Worm (Caenorhabditis elegans) whole organism, early embryonic: ENCODE measurements around the gene T22B2.1.

ENCODE experiments used
- B0310.2 ChIP-seq: sonication (generic microtip); optimal IDR thresholded peaks from 2 replicates; lab custom pipeline; 2016; ENCODE audit warnings: mild to moderate bottlenecking, missing genetic modification characterization, missing compliant biosample characterization
- F13C5.2 ChIP-seq: sonication (generic microtip); optimal IDR thresholded peaks from 2 replicates; lab custom pipeline; 2017; ENCODE audit warnings: mild to moderate bottlenecking, missing genetic modification characterization, inconsistent platforms, missing compliant biosample characterization
- aly-1 ChIP-seq: sonication (generic microtip); optimal IDR thresholded peaks from 2 replicates; lab custom pipeline; 2016; ENCODE audit warnings: missing genetic modification characterization, missing compliant biosample characterization
- ama-1 ChIP-seq: fragments of 150-350 bp; optimal IDR thresholded peaks from 2 replicates; lab custom pipeline; 2014
- ceh-13 ChIP-seq: fragments of 200-800 bp; sonication (Bioruptor generic); optimal IDR thresholded peaks from 2 replicates; lab custom pipeline; 2018; ENCODE audit warnings: mild to moderate bottlenecking, missing genetic modification characterization, missing compliant biosample characterization
- ceh-36 ChIP-seq: sonication (generic microtip); optimal IDR thresholded peaks from 2 replicates; lab custom pipeline; 2016; ENCODE audit warnings: missing genetic modification characterization, inconsistent platforms, missing compliant biosample characterization
- ets-7 ChIP-seq: sonication (generic microtip); optimal IDR thresholded peaks from 2 replicates; lab custom pipeline; 2016; ENCODE audit warnings: missing genotype, missing genetic modification characterization, missing compliant biosample characterization
- flt-1 ChIP-seq: fragments of 200-800 bp; sonication (Bioruptor generic); IDR thresholded peaks from 2 replicates; pipeline ENCODE4 v1.3.6; 2022; ENCODE audit warnings: missing genetic modification characterization, missing compliant biosample characterization
- hmbx-1 ChIP-seq: sonication (generic microtip); optimal IDR thresholded peaks from 2 replicates; lab custom pipeline; 2016; ENCODE audit warnings: mild to moderate bottlenecking, missing genetic modification characterization, missing compliant biosample characterization
- hmg-4 ChIP-seq: fragments of 200-800 bp; sonication (Bioruptor generic); optimal IDR thresholded peaks from 2 replicates; lab custom pipeline; 2018; ENCODE audit warnings: mild to moderate bottlenecking, missing genetic modification characterization, missing compliant biosample characterization
- hnd-1 ChIP-seq: sonication (generic microtip); optimal IDR thresholded peaks from 2 replicates; lab custom pipeline; 2016; ENCODE audit warnings: missing genetic modification characterization, missing compliant biosample characterization
- pes-1 ChIP-seq: fragments of 200-800 bp; sonication (Bioruptor generic); IDR thresholded peaks from 2 replicates; pipeline ENCODE4 v1.3.6; 2022; ENCODE audit warnings: missing genetic modification reagents, missing genetic modification characterization, missing compliant biosample characterization
- scrt-1 ChIP-seq: fragments of 200-800 bp; sonication (Bioruptor generic); IDR thresholded peaks from 2 replicates; pipeline ENCODE4 v1.3.6; 2022; ENCODE audit warnings: missing genetic modification characterization, missing compliant biosample characterization
- sea-1 ChIP-seq: fragments of 200-800 bp; sonication (Bioruptor generic); conservative IDR thresholded peaks from 2 replicates; pipeline ENCODE4 v1.3.6; 2022; ENCODE audit warnings: missing genetic modification characterization, missing compliant biosample characterization
- tbx-11 ChIP-seq: fragments of 200-800 bp; sonication (Bioruptor generic); IDR thresholded peaks from 2 replicates; pipeline ENCODE4 v1.3.6; 2022; ENCODE audit warnings: missing genetic modification characterization, missing compliant biosample characterization
- tbx-37 ChIP-seq: fragments of 200-800 bp; sonication (Bioruptor generic); conservative IDR thresholded peaks from 2 replicates; pipeline ENCODE4 v1.3.6; 2022; ENCODE audit warnings: missing genetic modification reagents, missing genetic modification characterization, missing compliant biosample characterization
- tra-4 ChIP-seq: sonication (generic microtip); optimal IDR thresholded peaks from 2 replicates; lab custom pipeline; 2017; ENCODE audit warnings: missing genetic modification characterization, missing compliant biosample characterization

Gene T22B2.1

DNA sequence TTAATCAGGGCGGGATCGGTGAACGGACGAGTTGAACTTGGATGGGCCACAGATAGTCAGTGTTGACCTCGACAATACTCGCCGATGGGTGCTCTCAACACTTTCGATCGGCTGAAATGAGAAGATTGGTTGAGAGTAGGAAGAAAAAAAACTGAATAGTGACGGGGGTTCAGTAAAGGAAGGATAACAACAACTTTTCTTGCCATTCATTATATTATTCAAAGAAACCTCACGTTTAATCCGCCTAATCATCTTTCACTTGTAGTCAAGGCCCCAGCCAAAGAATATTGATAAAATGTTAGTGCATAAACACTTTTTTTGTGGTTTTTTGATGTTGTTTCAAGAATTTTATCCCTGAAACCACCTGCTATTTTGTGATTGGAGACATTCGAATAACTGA lies 16.4 kb downstream of the T22B2.1 start, which contains the start of gene T19D2.13:
Gene T19D2.13, minus strand, starts transcription at position 101 of the 400 bp plus-strand sequence.
- TF ChIP-seq tra-4 (tag; lab: Kevin White, UChicago) (no peak), ceh-13 (GFP tag; lab: Kevin White, UChicago) (no peak), ets-7 (no peak), tbx-11 (GFP tag; lab: Robert Waterston, UW) (no peak), hmg-4 (GFP tag; lab: Kevin White, UChicago) (no peak), tbx-37 (GFP tag; lab: Robert Waterston, UW) (no peak), aly-1 (tag; lab: Kevin White, UChicago) (no peak), flt-1 (GFP tag; lab: Robert Waterston, UW) (no peak), hmbx-1 (tag; lab: Kevin White, UChicago) (no peak), sea-1 (GFP tag; lab: Robert Waterston, UW) (no peak)

DNA sequence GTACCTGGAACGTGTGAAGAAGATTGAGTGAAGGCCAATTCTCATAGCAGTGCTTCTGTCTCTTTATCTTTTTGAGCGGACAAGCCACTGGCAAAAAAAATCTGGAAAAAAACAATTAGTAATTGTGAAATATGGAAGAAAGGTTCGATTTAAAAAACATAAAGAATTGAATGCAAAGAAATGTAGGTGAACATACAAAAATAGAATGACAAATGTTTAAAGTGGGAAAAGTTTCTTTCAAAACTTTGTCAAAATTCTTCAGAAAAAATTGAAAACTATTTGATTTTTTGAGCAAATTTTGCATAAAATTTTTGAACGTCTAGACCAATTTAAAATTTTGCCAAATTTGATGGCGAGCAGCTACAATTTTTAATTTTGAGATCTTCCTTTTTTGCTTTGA lies 17.3 kb downstream of the T22B2.1 start, which contains the start of gene ptp-4A2:
Gene ptp-4A2, minus strand, starts transcription at position 101 of the 400 bp plus-strand sequence.
- TF ChIP-seq B0310.2: no peak
- no peak for TF ChIP-seq pes-1 (GFP tag; lab: Robert Waterston, UW)
- no peak for TF ChIP-seq hnd-1 (tag; lab: Kevin White, UChicago)
- no peak for TF ChIP-seq scrt-1
- no peak for TF ChIP-seq tra-4 (tag; lab: Kevin White, UChicago)
- no peak for TF ChIP-seq ama-1 (lab: Kevin White, UChicago)
- no peak for TF ChIP-seq tbx-37 (GFP tag; lab: Robert Waterston, UW)
- TF ChIP-seq F13C5.2: no peak
- TF ChIP-seq hmg-4 (GFP tag; lab: Kevin White, UChicago): no peak
- TF ChIP-seq tbx-11 (GFP tag; lab: Robert Waterston, UW): no peak
- no peak for TF ChIP-seq flt-1 (GFP tag; lab: Robert Waterston, UW)
- TF ChIP-seq aly-1 (tag; lab: Kevin White, UChicago): no peak
- TF ChIP-seq ets-7: no peak

DNA sequence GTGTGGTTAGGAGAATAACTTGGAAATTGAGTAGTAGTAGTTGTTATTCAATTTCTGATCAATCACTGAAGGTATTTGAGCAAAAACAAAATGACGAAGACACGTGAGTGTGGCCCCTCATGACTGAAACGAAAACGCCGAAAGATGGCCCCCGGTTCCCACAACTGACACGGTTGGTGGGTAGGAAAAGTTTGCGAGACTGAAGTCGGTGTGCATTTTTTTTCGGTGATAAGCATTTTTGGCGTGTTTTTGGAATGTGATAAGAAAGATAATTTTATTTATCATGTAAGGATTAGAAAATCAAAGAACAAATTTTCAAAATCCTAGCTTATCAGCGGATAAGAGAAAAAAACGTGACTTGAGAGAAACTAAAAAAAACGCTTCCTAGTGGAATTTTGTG lies 18.2 kb downstream of the T22B2.1 start:
- TF ChIP-seq pes-1 (GFP tag; lab: Robert Waterston, UW) (no peak), F13C5.2 (no peak), ets-7 (no peak), aly-1 (tag; lab: Kevin White, UChicago) (no peak), flt-1 (GFP tag; lab: Robert Waterston, UW) (no peak), ceh-36 (tag; lab: Kevin White, UChicago) (no peak), hmbx-1 (tag; lab: Kevin White, UChicago) (no peak), scrt-1 (no peak), B0310.2 (no peak), tbx-37 (GFP tag; lab: Robert Waterston, UW) (no peak), tbx-11 (GFP tag; lab: Robert Waterston, UW) (no peak), ceh-13 (GFP tag; lab: Kevin White, UChicago) (no peak), hnd-1 (tag; lab: Kevin White, UChicago) (no peak), tra-4 (tag; lab: Kevin White, UChicago) (no peak)

DNA sequence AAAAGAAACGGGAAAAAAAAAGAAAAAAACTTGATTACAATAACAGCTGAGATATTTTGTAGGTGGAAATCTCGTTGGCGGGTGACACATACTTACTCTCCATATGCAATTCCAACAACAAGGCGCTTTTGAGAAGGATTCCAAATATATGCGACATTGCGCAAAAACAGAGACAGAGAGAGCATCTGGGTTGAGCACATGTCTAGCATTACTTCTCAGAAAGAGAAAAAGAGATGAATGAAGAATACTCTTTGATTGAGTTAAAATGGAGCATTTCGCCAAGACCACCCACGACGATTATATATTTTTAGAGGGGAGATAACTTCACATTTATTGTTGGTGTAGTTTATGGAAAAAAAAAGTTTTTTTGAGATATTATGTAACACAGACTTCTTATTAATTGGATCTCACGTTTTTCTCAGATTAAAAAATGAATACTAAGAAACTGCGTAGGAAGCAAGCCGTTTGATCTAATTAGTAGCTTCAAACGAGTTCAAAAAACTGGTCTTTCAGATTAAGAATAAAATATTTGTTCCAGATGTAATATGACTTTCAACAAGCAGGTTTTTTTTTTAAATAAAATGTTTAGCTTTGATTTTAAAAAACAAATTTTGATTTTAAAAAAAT lies 19.2 kb downstream of the T22B2.1 start:
- TF ChIP-seq scrt-1 (no peak), pes-1 (GFP tag; lab: Robert Waterston, UW) (no peak), tbx-37 (GFP tag; lab: Robert Waterston, UW) (no peak), flt-1 (GFP tag; lab: Robert Waterston, UW) (no peak), hnd-1 (tag; lab: Kevin White, UChicago) (no peak), hmbx-1 (tag; lab: Kevin White, UChicago) (no peak), sea-1 (GFP tag; lab: Robert Waterston, UW) (no peak), ets-7 (no peak)

DNA sequence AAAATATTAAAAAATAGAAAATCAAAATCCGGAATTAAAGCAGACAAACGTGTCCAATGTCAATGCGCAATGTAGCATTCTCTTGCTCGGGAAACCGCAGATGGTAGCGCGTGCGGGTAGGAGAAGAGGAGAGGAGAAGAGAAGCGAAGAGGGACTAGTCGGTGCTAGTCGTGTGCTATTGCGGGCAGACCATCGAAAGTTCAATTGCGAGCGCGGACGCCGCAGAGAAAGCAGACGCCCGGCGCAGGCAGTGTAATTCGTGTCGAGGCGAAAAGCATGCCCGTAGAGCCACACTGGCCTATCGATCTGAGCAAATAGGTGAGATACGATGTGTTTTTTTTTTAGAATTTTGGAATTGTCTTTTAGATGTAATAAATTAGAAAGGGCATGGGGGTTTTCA lies 19.8 kb downstream of the T22B2.1 start:
- TF ChIP-seq hmbx-1 (tag; lab: Kevin White, UChicago): no peak
- no peak for TF ChIP-seq B0310.2
- TF ChIP-seq scrt-1: no peak
- no peak for TF ChIP-seq flt-1 (GFP tag; lab: Robert Waterston, UW)
- no peak for TF ChIP-seq sea-1 (GFP tag; lab: Robert Waterston, UW)
- peak; percentile 5 for TF ChIP-seq F13C5.2

DNA sequence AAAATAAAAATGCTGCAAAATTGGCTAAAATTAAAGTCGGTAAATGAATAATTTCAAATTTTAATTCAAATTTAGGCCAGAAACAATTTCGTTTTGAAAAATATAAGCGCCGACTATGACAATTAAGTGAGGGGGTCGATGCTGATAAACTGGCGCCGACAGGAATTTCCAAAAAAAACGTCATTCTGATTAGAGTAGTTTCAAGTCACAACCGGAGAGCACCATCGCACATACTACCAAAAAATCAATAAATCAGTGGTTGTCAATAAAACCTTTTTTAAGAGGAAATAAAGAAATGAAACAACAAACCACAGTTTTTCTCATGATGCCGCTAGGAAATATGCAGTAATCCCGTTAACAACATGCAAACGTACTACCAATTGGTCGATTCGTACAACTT lies 23.1 kb downstream of the T22B2.1 start:
- no peak for TF ChIP-seq ama-1 (lab: Kevin White, UChicago)
- TF ChIP-seq tra-4 (tag; lab: Kevin White, UChicago): no peak
- TF ChIP-seq B0310.2: no peak
- no peak for TF ChIP-seq hmg-4 (GFP tag; lab: Kevin White, UChicago)
- no peak for TF ChIP-seq hmbx-1 (tag; lab: Kevin White, UChicago)
- TF ChIP-seq sea-1 (GFP tag; lab: Robert Waterston, UW): no peak
- no peak for TF ChIP-seq ets-7
- TF ChIP-seq pes-1 (GFP tag; lab: Robert Waterston, UW): no peak
- TF ChIP-seq aly-1 (tag; lab: Kevin White, UChicago): no peak
- TF ChIP-seq hnd-1 (tag; lab: Kevin White, UChicago): no peak
- TF ChIP-seq flt-1 (GFP tag; lab: Robert Waterston, UW): no peak
- TF ChIP-seq tbx-11 (GFP tag; lab: Robert Waterston, UW): no peak
- TF ChIP-seq ceh-36 (tag; lab: Kevin White, UChicago): no peak
- TF ChIP-seq ceh-13 (GFP tag; lab: Kevin White, UChicago): no peak
- no peak for TF ChIP-seq scrt-1

DNA sequence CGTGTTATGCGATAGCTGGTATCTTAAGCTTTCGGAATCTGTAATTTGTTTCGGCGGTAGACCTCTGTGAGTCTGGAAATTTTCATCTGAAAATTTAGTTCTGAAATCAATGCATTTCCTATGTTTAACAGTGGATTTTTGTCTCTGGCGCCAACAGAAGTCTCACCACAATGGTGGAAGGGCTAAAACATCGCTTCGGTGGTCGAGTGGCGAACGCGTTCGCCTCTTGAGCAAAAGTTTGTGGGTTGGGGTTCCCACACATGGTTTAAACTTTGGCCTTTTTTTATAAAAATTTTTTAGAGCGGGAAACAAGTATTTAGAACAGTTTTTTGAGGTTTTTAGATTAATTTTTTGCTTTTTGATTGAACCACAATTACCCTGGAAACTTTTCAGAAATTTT lies 23.9 kb downstream of the T22B2.1 start:
- TF ChIP-seq B0310.2 (no peak), pes-1 (GFP tag; lab: Robert Waterston, UW) (no peak), tbx-11 (GFP tag; lab: Robert Waterston, UW) (no peak), ets-7 (no peak), scrt-1 (no peak), flt-1 (GFP tag; lab: Robert Waterston, UW) (no peak), sea-1 (GFP tag; lab: Robert Waterston, UW) (no peak), hnd-1 (tag; lab: Kevin White, UChicago) (no peak), tra-4 (tag; lab: Kevin White, UChicago) (no peak), hmg-4 (GFP tag; lab: Kevin White, UChicago) (no peak), ceh-13 (GFP tag; lab: Kevin White, UChicago) (no peak), tbx-37 (GFP tag; lab: Robert Waterston, UW) (no peak), F13C5.2 (no peak), ceh-36 (tag; lab: Kevin White, UChicago) (no peak), hmbx-1 (tag; lab: Kevin White, UChicago) (no peak), aly-1 (tag; lab: Kevin White, UChicago) (no peak), ama-1 (lab: Kevin White, UChicago) (no peak)
